Worm (Caenorhabditis elegans): ENCODE data around the gene T20B12.5.

ce11 chrIII:7365602-7366001 is 1.3 kb downstream of the T20B12.5 start, which contains the start of gene F08F8.11:
- TF ChIP-seq unc-55 (GFP tag; optimal IDR thresholded peaks at IDR 0.05) (no peak), pqm-1 (tag; optimal IDR thresholded peaks at IDR 0.05) (no peak), unc-42 (tag; optimal IDR thresholded peaks at IDR 0.05) (no peak), mec-3 (tag; optimal IDR thresholded peaks at IDR 0.05; ENCODE audit: borderline replicate concordance) (no peak), rnt-1 (tag; optimal IDR thresholded peaks at IDR 0.05) (no peak), ceh-9 (tag; optimal IDR thresholded peaks at IDR 0.05) (no peak), hlh-30 (tag; optimal IDR thresholded peaks at IDR 0.05; ENCODE audit: insufficient read depth) (no peak), zip-5 (tag; optimal IDR thresholded peaks at IDR 0.05) (no peak), ama-1 (optimal IDR thresholded peaks at IDR 0.05) (no peak), ets-4 (tag; optimal IDR thresholded peaks at IDR 0.05) (no peak), nhr-11 (tag; optimal IDR thresholded peaks at IDR 0.05) (no peak), ceh-34 (tag; optimal IDR thresholded peaks at IDR 0.05) (no peak)

Measured in whole organism, late embryonic.